Fruit fly (Drosophila melanogaster): ENCODE results near the gene Msp300.
A peak's percentile ranks its signal among the peaks of the same experiment; 100 is the strongest.

Gene Msp300

dm6 chr2L:5054953-5055352 is 45.7 kb upstream of the Msp300 start, which contains the start of the genes CG14036 and His3.3A (continued):
- no peak for TF ChIP-seq CG10274 (GFP tag; optimal IDR thresholded peaks at IDR 0.05)
- peak; percentile 12 for TF ChIP-seq HLH54F (GFP tag; optimal IDR thresholded peaks at IDR 0.05)
- no peak for TF ChIP-seq H15 (GFP tag; IDR thresholded peaks at IDR 0.05)
- no peak for TF ChIP-seq CG18476 (GFP tag; optimal IDR thresholded peaks at IDR 0.05)
- TF ChIP-seq CG7271 (tag; optimal IDR thresholded peaks at IDR 0.05) = no peak
- no peak for TF ChIP-seq Atf3 (GFP tag; optimal IDR thresholded peaks at IDR 0.05)
- TF ChIP-seq BtbVII (GFP tag; optimal IDR thresholded peaks at IDR 0.05) = no peak
- TF ChIP-seq CG9932 (GFP tag; IDR thresholded peaks at IDR 0.05) = peak; percentile 35; the same call in 1 of the 2 replicates
- TF ChIP-seq peb (GFP tag; IDR thresholded peaks at IDR 0.05) = no peak
- TF ChIP-seq Drgx (GFP tag; IDR thresholded peaks at IDR 0.05) = no peak
- TF ChIP-seq mam (GFP tag; optimal IDR thresholded peaks at IDR 0.05) = no peak
- TF ChIP-seq CG1529 (GFP tag; optimal IDR thresholded peaks at IDR 0.05) = no peak
- TF ChIP-seq sc (optimal IDR thresholded peaks at IDR 0.05) = no peak
- TF ChIP-seq sc (GFP tag; optimal IDR thresholded peaks at IDR 0.05) = no peak
- no peak for TF ChIP-seq CG2199 (GFP tag; IDR thresholded peaks at IDR 0.05)
- no peak for TF ChIP-seq Gsc (GFP tag; IDR thresholded peaks at IDR 0.05)
- TF ChIP-seq nau (GFP tag; optimal IDR thresholded peaks at IDR 0.05) = no peak
- TF ChIP-seq bigmax (GFP tag; optimal IDR thresholded peaks at IDR 0.05) = no peak
- TF ChIP-seq ase (GFP tag; IDR thresholded peaks at IDR 0.05) = no peak
- TF ChIP-seq so (GFP tag; IDR thresholded peaks at IDR 0.05) = no peak
- no peak for TF ChIP-seq tio (GFP tag; optimal IDR thresholded peaks at IDR 0.05)
- no peak for TF ChIP-seq CG15269 (tag; optimal IDR thresholded peaks at IDR 0.05)
- TF ChIP-seq ERR (GFP tag; optimal IDR thresholded peaks at IDR 0.05) = no peak
- TF ChIP-seq CG12942 (GFP tag; optimal IDR thresholded peaks at IDR 0.05) = no peak
- TF ChIP-seq CG6175 (GFP tag; IDR thresholded peaks at IDR 0.05) = no peak
- no peak for TF ChIP-seq tin (GFP tag; optimal IDR thresholded peaks at IDR 0.05)
- TF ChIP-seq danr (GFP tag; IDR thresholded peaks at IDR 0.05) = no peak
- no peak for TF ChIP-seq CG43689 (GFP tag; IDR thresholded peaks at IDR 0.05)
- no peak for TF ChIP-seq da (GFP tag; optimal IDR thresholded peaks at IDR 0.05)
- TF ChIP-seq ftz-f1 (GFP tag; optimal IDR thresholded peaks at IDR 0.05) = peak; percentile 30
- peak; percentile 74 for TF ChIP-seq ssp (GFP tag; IDR thresholded peaks at IDR 0.05)
- TF ChIP-seq CG15073 (GFP tag; optimal IDR thresholded peaks at IDR 0.05) = no peak
- peak; percentile 72 for TF ChIP-seq stwl (tag; optimal IDR thresholded peaks at IDR 0.05)
- no peak for TF ChIP-seq pita (GFP tag; optimal IDR thresholded peaks at IDR 0.05)
- TF ChIP-seq Tbp (GFP tag; optimal IDR thresholded peaks at IDR 0.05) = no peak
- peak; percentile 14 for TF ChIP-seq CG2678 (tag; optimal IDR thresholded peaks at IDR 0.05)
- TF ChIP-seq sug (tag; optimal IDR thresholded peaks at IDR 0.05) = peak; percentile 43
- no peak for TF ChIP-seq CG12104 (GFP tag; optimal IDR thresholded peaks at IDR 0.05)
- no peak for TF ChIP-seq CG4424 (GFP tag; optimal IDR thresholded peaks at IDR 0.05)
- peak; percentile 38 for TF ChIP-seq lilli (GFP tag; optimal IDR thresholded peaks at IDR 0.05)
- no peak for TF ChIP-seq Fer3 (tag; optimal IDR thresholded peaks at IDR 0.05)
- no peak for TF ChIP-seq CG17568 (GFP tag; optimal IDR thresholded peaks at IDR 0.05)
- no peak for TF ChIP-seq zfh1 (GFP tag; IDR thresholded peaks at IDR 0.05)
- TF ChIP-seq gcm2 (GFP tag; optimal IDR thresholded peaks at IDR 0.05) = no peak
- no peak for TF ChIP-seq seq (GFP tag; IDR thresholded peaks at IDR 0.05)
- no peak for TF ChIP-seq ac (GFP tag; optimal IDR thresholded peaks at IDR 0.05)
- no peak for TF ChIP-seq twi (tag; optimal IDR thresholded peaks at IDR 0.05)
- peak in 1 of 2 experiments; percentile 22 for TF ChIP-seq Hr51 (GFP tag; optimal IDR thresholded peaks at IDR 0.05)
- TF ChIP-seq Sin3A (optimal IDR thresholded peaks at IDR 0.05) = peak; percentile 46
- TF ChIP-seq luna (GFP tag; optimal IDR thresholded peaks at IDR 0.05) = no peak
- no peak for TF ChIP-seq bcd (GFP tag; optimal IDR thresholded peaks at IDR 0.05)
- TF ChIP-seq CG16815 (GFP tag; optimal IDR thresholded peaks at IDR 0.05) = no peak
- TF ChIP-seq esg (GFP tag; conservative IDR thresholded peaks at IDR 0.05) = no peak
- TF ChIP-seq Dp (GFP tag; optimal IDR thresholded peaks at IDR 0.05) = peak; percentile 88

All from whole organism, embryonic.